Worm (Caenorhabditis elegans): Measurements from ENCODE around the gene C49A9.1.

DNA sequence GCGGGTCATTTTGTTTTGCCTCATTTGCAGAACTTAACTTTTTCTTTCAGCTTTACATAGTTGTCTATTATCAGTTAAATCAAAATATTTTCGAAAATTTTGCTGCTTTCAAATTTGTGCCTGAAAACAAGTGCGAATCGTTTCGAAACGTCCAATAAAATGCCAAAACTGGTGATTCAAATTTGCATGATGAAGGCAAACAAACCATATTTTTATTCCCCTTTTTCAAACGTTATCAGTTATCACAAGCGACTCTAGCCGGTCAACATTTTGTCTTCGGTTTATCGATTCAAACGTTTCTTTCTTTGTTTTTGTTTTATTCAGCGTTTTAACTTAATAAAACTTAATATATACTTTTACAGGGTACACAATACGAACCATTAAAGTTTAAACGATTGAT is 17.4 kb upstream of the C49A9.1 start, which contains the start of the genes ugt-24 and C49A9.6:
- no peak for TF ChIP-seq ceh-6 (GFP tag; optimal IDR thresholded peaks at IDR 0.05)
- no peak for TF ChIP-seq fkh-10 (GFP tag; optimal IDR thresholded peaks at IDR 0.05)
- TF ChIP-seq nfya-1 (tag; optimal IDR thresholded peaks at IDR 0.05) = no peak
- no peak for TF ChIP-seq pax-1 (tag; optimal IDR thresholded peaks at IDR 0.05)
- TF ChIP-seq ama-1 (optimal IDR thresholded peaks at IDR 0.05) = no peak
- no peak for TF ChIP-seq pqm-1 (tag; optimal IDR thresholded peaks at IDR 0.05)
- TF ChIP-seq elt-2 (tag; optimal IDR thresholded peaks at IDR 0.05) = no peak
- no peak for TF ChIP-seq unc-3 (GFP tag; conservative IDR thresholded peaks at IDR 0.05)
- TF ChIP-seq unc-3 (tag; optimal IDR thresholded peaks at IDR 0.05) = no peak
- no peak for TF ChIP-seq pag-3 (tag; optimal IDR thresholded peaks at IDR 0.05; ENCODE audit: borderline replicate concordance)
- no peak for TF ChIP-seq dve-1 (tag; optimal IDR thresholded peaks at IDR 0.05)
- no peak for TF ChIP-seq nhr-232 (tag; optimal IDR thresholded peaks at IDR 0.05)
- no peak for TF ChIP-seq hlh-30 (tag; optimal IDR thresholded peaks at IDR 0.05; ENCODE audit: insufficient read depth)
